Worm (Caenorhabditis elegans) whole organism, L2 larva: ENCODE data around the gene W04G3.12.
A peak's percentile ranks its signal among the peaks of the same experiment; 100 is the strongest.

Experiments
- C34F6.9 ChIP-seq: fragments of 150-350 bp; optimal IDR thresholded peaks from 2 replicates; lab custom pipeline; 2014; ENCODE audit warnings: missing biosample characterization, missing genetic modification characterization
- F13H6.1 ChIP-seq: sonication (generic microtip); optimal IDR thresholded peaks from 2 replicates; lab custom pipeline; 2016; ENCODE audit warnings: missing genetic modification characterization, missing compliant biosample characterization
- R02D3.7 ChIP-seq: fragments of 150-350 bp; optimal IDR thresholded peaks from 2 replicates; lab custom pipeline; 2014; ENCODE audit warnings: missing biosample characterization, missing genetic modification characterization
- Y55F3AM.14 ChIP-seq: fragments of 200-800 bp; sonication (Bioruptor generic); optimal IDR thresholded peaks from 2 replicates; lab custom pipeline; 2018; ENCODE audit warnings: mild to moderate bottlenecking, missing genetic modification characterization, missing compliant biosample characterization
- ZK546.5 ChIP-seq: sonication (generic microtip); optimal IDR thresholded peaks from 2 replicates; lab custom pipeline; 2017; ENCODE audit warnings: missing biosample characterization, missing genetic modification characterization
- alr-1 ChIP-seq: fragments of 150-350 bp; optimal IDR thresholded peaks from 2 replicates; lab custom pipeline; 2014; ENCODE audit warnings: missing biosample characterization, missing genetic modification characterization
- aly-2 ChIP-seq: fragments of 150-350 bp; optimal IDR thresholded peaks from 2 replicates; lab custom pipeline; 2014; ENCODE audit warnings: missing biosample characterization, missing genetic modification characterization
- ama-1 ChIP-seq: fragments of 150-350 bp; optimal IDR thresholded peaks from 2 replicates; lab custom pipeline; 2018; ENCODE audit warnings: inconsistent platforms
- blmp-1 ChIP-seq: sonication (generic microtip); optimal IDR thresholded peaks from 2 replicates; lab custom pipeline; 2017; ENCODE audit warnings: missing genetic modification characterization, mild to moderate bottlenecking, missing compliant biosample characterization, antibody characterized with exemption, moderate library complexity; ENCODE audit not compliant: insufficient read depth
- ceh-16 ChIP-seq: fragments of 150-350 bp; optimal IDR thresholded peaks from 2 replicates; lab custom pipeline; 2014; ENCODE audit warnings: missing biosample characterization, missing genetic modification characterization
- ceh-82 ChIP-seq: fragments of 150-350 bp; optimal IDR thresholded peaks from 2 replicates; lab custom pipeline; 2014; ENCODE audit warnings: missing biosample characterization, missing genetic modification characterization
- crh-2 ChIP-seq: sonication (generic microtip); optimal IDR thresholded peaks from 2 replicates; lab custom pipeline; 2017; ENCODE audit warnings: missing biosample characterization, missing genetic modification characterization
- dmd-4 ChIP-seq: sonication (generic microtip); optimal IDR thresholded peaks from 2 replicates; lab custom pipeline; 2017; ENCODE audit warnings: missing biosample characterization, missing genetic modification characterization
- egl-27 ChIP-seq: sonication (generic microtip); optimal IDR thresholded peaks from 3 replicates; lab custom pipeline; 2017; ENCODE audit warnings: missing biosample characterization, missing genetic modification reagents, missing genetic modification characterization
- elt-1 ChIP-seq: fragments of 150-350 bp; optimal IDR thresholded peaks from 2 replicates; lab custom pipeline; 2014; ENCODE audit warnings: missing biosample characterization, missing genetic modification characterization
- elt-3 ChIP-seq: sonication (generic microtip); optimal IDR thresholded peaks from 2 replicates; lab custom pipeline; 2017; ENCODE audit warnings: missing biosample characterization, missing genetic modification characterization
- fos-1 ChIP-seq: fragments of 150-350 bp; optimal IDR thresholded peaks from 2 replicates; lab custom pipeline; 2014; ENCODE audit warnings: missing biosample characterization, missing genetic modification characterization
- gmeb-1 ChIP-seq: fragments of 150-350 bp; optimal IDR thresholded peaks from 2 replicates; lab custom pipeline; 2014; ENCODE audit warnings: missing biosample characterization, missing genetic modification characterization
- lin-11 ChIP-seq: fragments of 150-350 bp; sonication (generic microtip); optimal IDR thresholded peaks from 2 replicates; lab custom pipeline; 2014; ENCODE audit warnings: missing biosample characterization, missing genetic modification characterization, inconsistent platforms, mixed read lengths
- lin-13 ChIP-seq: fragments of 150-350 bp; optimal IDR thresholded peaks from 2 replicates; lab custom pipeline; 2014; ENCODE audit warnings: missing biosample characterization, missing genetic modification reagents, missing genetic modification characterization
- lin-39 ChIP-seq: fragments of 150-350 bp; optimal IDR thresholded peaks from 2 replicates; lab custom pipeline; 2014; ENCODE audit warnings: missing biosample characterization, missing genetic modification reagents, missing genetic modification characterization
- lsy-2 ChIP-seq, 2 experiments: fragments of 150-350 bp in 1 of 2; sonication (generic microtip) in 1 of 2; optimal IDR thresholded peaks; 2 replicates each; lab custom pipeline; 2014 to 2017; ENCODE audit warnings: missing biosample characterization in 2 of 2, missing genetic modification characterization in 2 of 2
- mab-5 ChIP-seq: fragments of 150-350 bp; optimal IDR thresholded peaks from 2 replicates; lab custom pipeline; 2014; ENCODE audit warnings: missing biosample characterization, missing genetic modification characterization
- mbf-1 ChIP-seq: sonication (generic microtip); optimal IDR thresholded peaks from 2 replicates; lab custom pipeline; 2017; ENCODE audit warnings: missing biosample characterization, missing genetic modification characterization
- mdl-1 ChIP-seq, 2 experiments: fragments of 150-350 bp in 1 of 2; sonication (generic microtip) in 1 of 2; optimal IDR thresholded peaks; 2 replicates each; lab custom pipeline; 2017; ENCODE audit warnings: missing biosample characterization in 2 of 2, missing genetic modification characterization in 2 of 2
- nhr-10 ChIP-seq: sonication (generic microtip); optimal IDR thresholded peaks from 2 replicates; lab custom pipeline; 2017; ENCODE audit warnings: missing biosample characterization, missing genetic modification characterization
- nhr-11 ChIP-seq: fragments of 150-350 bp; optimal IDR thresholded peaks from 2 replicates; lab custom pipeline; 2014; ENCODE audit warnings: missing biosample characterization, missing genetic modification characterization
- nhr-12 ChIP-seq: fragments of 150-350 bp; optimal IDR thresholded peaks from 2 replicates; lab custom pipeline; 2014; ENCODE audit warnings: missing biosample characterization, missing genetic modification characterization
- nhr-129 ChIP-seq: fragments of 150-350 bp; optimal IDR thresholded peaks from 2 replicates; lab custom pipeline; 2014; ENCODE audit warnings: missing biosample characterization, missing genetic modification characterization
- nhr-21 ChIP-seq: fragments of 150-350 bp; optimal IDR thresholded peaks from 2 replicates; lab custom pipeline; 2014; ENCODE audit warnings: missing biosample characterization, missing genetic modification characterization
- nhr-23 ChIP-seq: fragments of 150-350 bp; optimal IDR thresholded peaks from 2 replicates; lab custom pipeline; 2014; ENCODE audit warnings: missing biosample characterization, missing genetic modification reagents, missing genetic modification characterization
- nhr-237 ChIP-seq: fragments of 150-350 bp; optimal IDR thresholded peaks from 2 replicates; lab custom pipeline; 2014; ENCODE audit warnings: missing biosample characterization, missing genetic modification characterization
- nhr-25 ChIP-seq: fragments of 150-350 bp; sonication (generic microtip); optimal IDR thresholded peaks from 3 replicates; lab custom pipeline; 2014; ENCODE audit warnings: missing biosample characterization, missing genetic modification characterization
- nhr-6 ChIP-seq: fragments of 150-350 bp; optimal IDR thresholded peaks from 2 replicates; lab custom pipeline; 2014; ENCODE audit warnings: missing biosample characterization, missing genetic modification characterization
- nhr-77 ChIP-seq: fragments of 150-350 bp; optimal IDR thresholded peaks from 2 replicates; lab custom pipeline; 2014; ENCODE audit warnings: missing biosample characterization, missing genetic modification characterization
- peb-1 ChIP-seq: fragments of 150-350 bp; optimal IDR thresholded peaks from 2 replicates; lab custom pipeline; 2014; ENCODE audit warnings: missing biosample characterization, missing genetic modification characterization
- sem-4 ChIP-seq: fragments of 150-350 bp; optimal IDR thresholded peaks from 2 replicates; lab custom pipeline; 2014; ENCODE audit warnings: missing biosample characterization, missing genetic modification reagents, missing genetic modification characterization
- skn-1 ChIP-seq: sonication (generic microtip); optimal IDR thresholded peaks from 2 replicates; lab custom pipeline; 2017; ENCODE audit warnings: missing biosample characterization, missing genetic modification characterization
- sma-3 ChIP-seq: sonication (generic microtip); optimal IDR thresholded peaks from 2 replicates; lab custom pipeline; 2016; ENCODE audit warnings: missing genetic modification reagents, missing genetic modification characterization, missing compliant biosample characterization
- sma-9 ChIP-seq, 2 experiments: fragments of 150-350 bp in 1 of 2; sonication (generic microtip) in 1 of 2; optimal IDR thresholded peaks; 2 replicates each; lab custom pipeline; 2014 to 2016; ENCODE audit warnings: missing genetic modification characterization in 2 of 2, mild to moderate bottlenecking in 1 of 2, missing biosample characterization in 1 of 2, missing compliant biosample characterization in 1 of 2, missing genetic modification reagents in 1 of 2, moderate library complexity in 1 of 2
- snpc-4 ChIP-seq: fragments of 150-350 bp; optimal IDR thresholded peaks from 2 replicates; lab custom pipeline; 2014; ENCODE audit warnings: missing biosample characterization, missing genetic modification characterization
- unc-39 ChIP-seq: fragments of 150-350 bp; optimal IDR thresholded peaks from 2 replicates; lab custom pipeline; 2014; ENCODE audit warnings: missing biosample characterization, missing genetic modification characterization
- unc-55 ChIP-seq: fragments of 150-350 bp; sonication (generic microtip); optimal IDR thresholded peaks from 3 replicates; lab custom pipeline; 2014; ENCODE audit warnings: missing biosample characterization, missing genetic modification reagents, missing genetic modification characterization
- unc-62 ChIP-seq: fragments of 150-350 bp; optimal IDR thresholded peaks from 2 replicates; lab custom pipeline; 2014; ENCODE audit warnings: missing biosample characterization, missing genetic modification reagents, missing genetic modification characterization
- zag-1 ChIP-seq: fragments of 150-350 bp; optimal IDR thresholded peaks from 2 replicates; lab custom pipeline; 2014; ENCODE audit warnings: missing biosample characterization, missing genetic modification characterization
- ztf-1 ChIP-seq: fragments of 200-800 bp; sonication (Bioruptor generic); conservative IDR thresholded peaks from 2 replicates; pipeline ENCODE4 v1.3.6; 2022; ENCODE audit warnings: missing genetic modification characterization, missing compliant biosample characterization
- ztf-11 ChIP-seq: sonication (generic microtip); optimal IDR thresholded peaks from 2 replicates; lab custom pipeline; 2017; ENCODE audit warnings: missing biosample characterization, missing genetic modification characterization
- ztf-4 ChIP-seq: fragments of 150-350 bp; optimal IDR thresholded peaks from 2 replicates; lab custom pipeline; 2014; ENCODE audit warnings: missing biosample characterization, missing genetic modification characterization

W04G3.12 gene

ce11 chrX:11034430-11035117 lies 42.0 kb downstream of the W04G3.12 start:
- TF ChIP-seq zag-1 (tag; lab: Kevin White, UChicago): no peak
- TF ChIP-seq ztf-11 (tag; lab: Kevin White, UChicago): no peak
- peak; percentile 29 for TF ChIP-seq sma-9 (GFP tag; optimal IDR thresholded peaks at IDR 0.05; lab: Kevin White, UChicago)
- TF ChIP-seq sma-9 (tag; optimal IDR thresholded peaks at IDR 0.05; lab: Kevin White, UChicago): no peak
- no peak for TF ChIP-seq ceh-16 (tag; lab: Kevin White, UChicago)
- TF ChIP-seq lin-39 (tag; lab: Kevin White, UChicago): no peak
- TF ChIP-seq mdl-1 (tag; optimal IDR thresholded peaks at IDR 0.05; lab: Kevin White, UChicago): no peak
- no peak for TF ChIP-seq snpc-4 (tag; lab: Kevin White, UChicago)
- no peak for TF ChIP-seq ZK546.5 (tag; lab: Kevin White, UChicago)
- no peak for TF ChIP-seq ztf-4 (tag; lab: Kevin White, UChicago)
- TF ChIP-seq dmd-4 (tag; lab: Kevin White, UChicago): no peak
- no peak for TF ChIP-seq fos-1 (tag; lab: Kevin White, UChicago)
- TF ChIP-seq egl-27: peak; percentile 34
- peak; percentile 50 for TF ChIP-seq mab-5 (tag; lab: Kevin White, UChicago)
- no peak for TF ChIP-seq elt-3 (tag; lab: Kevin White, UChicago)
- peak; percentile 63 for TF ChIP-seq nhr-129 (tag; lab: Kevin White, UChicago)
- TF ChIP-seq lsy-2 (tag; optimal IDR thresholded peaks at IDR 0.05; lab: Kevin White, UChicago): peak in 1 of 2 experiments; percentile 42
- TF ChIP-seq lin-11 (tag; lab: Kevin White, UChicago): no peak
- no peak for TF ChIP-seq nhr-10 (tag; lab: Kevin White, UChicago)
- TF ChIP-seq nhr-237 (tag; lab: Kevin White, UChicago): no peak
- no peak for TF ChIP-seq gmeb-1 (tag; lab: Kevin White, UChicago)
- TF ChIP-seq ama-1: no peak
- TF ChIP-seq aly-2 (tag; lab: Kevin White, UChicago): no peak
- TF ChIP-seq R02D3.7 (tag; lab: Kevin White, UChicago): no peak
- no peak for TF ChIP-seq blmp-1 (tag; lab: Kevin White, UChicago)
- peak; percentile 24 for TF ChIP-seq Y55F3AM.14 (GFP tag; lab: Kevin White, UChicago)
- no peak for TF ChIP-seq unc-39
- TF ChIP-seq crh-2 (tag; lab: Kevin White, UChicago): peak; percentile 68
- TF ChIP-seq elt-1 (tag; lab: Kevin White, UChicago): no peak
- TF ChIP-seq C34F6.9 (tag; lab: Kevin White, UChicago): peak; percentile 63
- peak; percentile 6 for TF ChIP-seq unc-55 (GFP tag; lab: Kevin White, UChicago)
- no peak for TF ChIP-seq nhr-21 (tag; lab: Kevin White, UChicago)
- no peak for TF ChIP-seq mbf-1 (tag; lab: Kevin White, UChicago)
- no peak for TF ChIP-seq ceh-82 (tag; lab: Kevin White, UChicago)
- no peak for TF ChIP-seq nhr-6
- TF ChIP-seq nhr-23 (tag; lab: Kevin White, UChicago): no peak
- peak; percentile 0 for TF ChIP-seq lin-13 (GFP tag; lab: Kevin White, UChicago)
- TF ChIP-seq sma-3 (GFP tag; lab: Kevin White, UChicago): no peak
- TF ChIP-seq nhr-25 (tag; lab: Kevin White, UChicago): no peak
- no peak for TF ChIP-seq nhr-12
- TF ChIP-seq sem-4: peak; percentile 25
- TF ChIP-seq skn-1 (tag; lab: Kevin White, UChicago): no peak
- no peak for TF ChIP-seq ztf-1 (GFP tag; lab: Robert Waterston, UW)
- TF ChIP-seq unc-62 (GFP tag; lab: Kevin White, UChicago): no peak
- TF ChIP-seq nhr-77 (tag; lab: Kevin White, UChicago): no peak
- peak; percentile 60 for TF ChIP-seq F13H6.1 (tag; lab: Kevin White, UChicago)
- no peak for TF ChIP-seq alr-1
- TF ChIP-seq nhr-11 (tag; lab: Kevin White, UChicago): no peak
- no peak for TF ChIP-seq peb-1 (tag; lab: Kevin White, UChicago)
